Worm (Caenorhabditis elegans): Measurements from ENCODE around the gene ser-1.
A peak's percentile ranks its signal among the peaks of the same experiment; 100 is the strongest.

Gene ser-1

ce11 chrX:16634708-16635107, 55.2 kb downstream of the ser-1 start (continued):
- TF ChIP-seq pqm-1 (tag; optimal IDR thresholded peaks at IDR 0.05) (no peak), hlh-30 (tag; optimal IDR thresholded peaks at IDR 0.05; ENCODE audit: insufficient read depth) (peak; percentile 79), snpc-4 (tag; optimal IDR thresholded peaks at IDR 0.05) (no peak), lin-1 (GFP tag; IDR thresholded peaks at IDR 0.05) (peak; percentile 65; the same call in 1 of the 2 replicates), nhr-42 (GFP tag; IDR thresholded peaks at IDR 0.05) (peak; percentile 80), lin-15B (tag; optimal IDR thresholded peaks at IDR 0.05) (no peak), arid-1 (GFP tag; conservative IDR thresholded peaks at IDR 0.05) (peak; percentile 73), Y48G9A.11 (GFP tag; IDR thresholded peaks at IDR 0.05) (peak; percentile 64), mxl-2 (GFP tag; conservative IDR thresholded peaks at IDR 0.05) (peak; percentile 67), ceh-20 (GFP tag; IDR thresholded peaks at IDR 0.05) (peak; percentile 91), F44E2.7 (GFP tag; IDR thresholded peaks at IDR 0.05) (no peak), dmd-9 (GFP tag; IDR thresholded peaks at IDR 0.05) (peak; percentile 79), dpl-1 (GFP tag; optimal IDR thresholded peaks at IDR 0.05) (peak; percentile 51), lsy-2 (tag; optimal IDR thresholded peaks at IDR 0.05) (peak; percentile 42 to 67), Y75B8A.6 (GFP tag; IDR thresholded peaks at IDR 0.05) (peak; percentile 83; the same call in 1 of the 2 replicates), pha-4 (GFP tag; IDR thresholded peaks at IDR 0.05) (peak; percentile 92), pha-4 (tag; optimal IDR thresholded peaks at IDR 0.05) (no peak), daf-19 (GFP tag; conservative IDR thresholded peaks at IDR 0.05) (no peak; the same call in 1 of the 2 replicates), vab-7 (GFP tag; IDR thresholded peaks at IDR 0.05) (peak; percentile 84)

All from whole organism, L4 larva.